Worm (Caenorhabditis elegans) whole organism, L4/young adult: ENCODE data around the gene fbxa-61.

ENCODE experiments used
- W03F9.2 ChIP-seq: fragments of 150-350 bp; optimal IDR thresholded peaks from 2 replicates; lab custom pipeline; 2014; ENCODE audit warnings: missing biosample characterization, missing genetic modification characterization
- him-1 ChIP-seq: sonication (generic microtip); optimal IDR thresholded peaks from 2 replicates; lab custom pipeline; 2016; ENCODE audit warnings: missing genotype, missing genetic modification reagents, missing genetic modification characterization, missing compliant biosample characterization

ce11 chrIII:1284584-1285046, 45.8 kb downstream of the fbxa-61 start, which contains the start of gene fbxa-37:
- TF ChIP-seq him-1 (tag; lab: Kevin White, UChicago) = no peak
- TF ChIP-seq W03F9.2 = no peak
